Fruit fly (Drosophila melanogaster): ENCODE data around the gene Alp11.

Alp11 gene

DNA sequence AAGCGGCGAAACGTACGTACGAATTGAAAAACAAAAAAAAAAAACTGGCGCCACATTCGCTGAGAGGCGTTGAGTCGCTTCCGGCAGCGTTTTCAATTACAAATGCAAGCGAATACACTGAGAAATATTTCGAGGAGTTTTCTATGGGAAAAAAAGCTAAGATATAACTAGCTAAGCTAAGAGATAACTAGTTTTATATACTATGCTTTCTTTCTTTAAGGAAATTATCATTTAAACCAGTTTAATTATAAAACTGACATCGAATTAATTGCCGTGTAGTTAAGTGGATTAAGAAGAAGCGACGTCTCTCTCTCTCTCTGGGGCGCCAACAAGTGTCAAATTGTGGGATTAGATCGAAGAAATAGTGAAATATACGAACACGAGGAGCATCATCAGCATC lies 27.9 kb downstream of the Alp11 start (continued):
- TF ChIP-seq HLHmδ (GFP tag; optimal IDR thresholded peaks at IDR 0.05) (no peak), Six4 (GFP tag; optimal IDR thresholded peaks at IDR 0.05) (peak; percentile 47), yki (optimal IDR thresholded peaks at IDR 0.05) (no peak), HmgZ (tag; optimal IDR thresholded peaks at IDR 0.05) (no peak), CG2202 (tag; optimal IDR thresholded peaks at IDR 0.05) (no peak), ftz-f1 (GFP tag; optimal IDR thresholded peaks at IDR 0.05) (no peak), CG4820 (GFP tag; optimal IDR thresholded peaks at IDR 0.05) (peak; percentile 61), CG11398 (GFP tag; optimal IDR thresholded peaks at IDR 0.05) (no peak), Sry-δ (GFP tag; optimal IDR thresholded peaks at IDR 0.05) (peak; percentile 24), bab2 (GFP tag; optimal IDR thresholded peaks at IDR 0.05) (peak; percentile 30), sna (GFP tag; IDR thresholded peaks at IDR 0.05; ENCODE audit: partially characterized antibody) (no peak), crp (GFP tag; optimal IDR thresholded peaks at IDR 0.05) (no peak), E2f2 (GFP tag; IDR thresholded peaks at IDR 0.05) (peak; percentile 23; the same call in 1 of the 2 replicates), Fer1 (GFP tag; optimal IDR thresholded peaks at IDR 0.05) (peak; percentile 29), jing (GFP tag; optimal IDR thresholded peaks at IDR 0.05) (peak; percentile 19), gt (GFP tag; IDR thresholded peaks at IDR 0.05) (no peak), NK7.1 (GFP tag; optimal IDR thresholded peaks at IDR 0.05) (peak; percentile 20), pum (GFP tag; optimal IDR thresholded peaks at IDR 0.05) (peak; percentile 28), CG30403 (GFP tag; optimal IDR thresholded peaks at IDR 0.05) (peak; percentile 60), MESR4 (GFP tag; optimal IDR thresholded peaks at IDR 0.05) (no peak), ems (GFP tag; optimal IDR thresholded peaks at IDR 0.05) (peak; percentile 11), CG7928 (GFP tag; optimal IDR thresholded peaks at IDR 0.05) (no peak), bsh (GFP tag; optimal IDR thresholded peaks at IDR 0.05) (peak in 1 of 2 experiments; percentile 78), CG9876 (GFP tag; optimal IDR thresholded peaks at IDR 0.05) (no peak), CG1024 (GFP tag; IDR thresholded peaks at IDR 0.05) (no peak), CG15479 (GFP tag; optimal IDR thresholded peaks at IDR 0.05) (no peak), zf30C (GFP tag; optimal IDR thresholded peaks at IDR 0.05) (no peak), CG4282 (GFP tag; optimal IDR thresholded peaks at IDR 0.05) (no peak), lilli (GFP tag; optimal IDR thresholded peaks at IDR 0.05) (peak; percentile 30), slou (GFP tag; optimal IDR thresholded peaks at IDR 0.05) (no peak), cg (GFP tag; optimal IDR thresholded peaks at IDR 0.05) (no peak), CG17802 (tag; optimal IDR thresholded peaks at IDR 0.05) (no peak), gce (GFP tag; IDR thresholded peaks at IDR 0.05) (no peak), gcm (GFP tag; optimal IDR thresholded peaks at IDR 0.05) (peak; percentile 29), caup (GFP tag; optimal IDR thresholded peaks at IDR 0.05; ENCODE audit: severe bottlenecking) (no peak), zfh2 (GFP tag; optimal IDR thresholded peaks at IDR 0.05) (no peak), CG8359 (GFP tag; optimal IDR thresholded peaks at IDR 0.05; ENCODE audit: borderline replicate concordance) (no peak), Bteb2 (GFP tag; optimal IDR thresholded peaks at IDR 0.05) (peak; percentile 25), CG11504 (tag; optimal IDR thresholded peaks at IDR 0.05) (peak; percentile 81), Myb (GFP tag; optimal IDR thresholded peaks at IDR 0.05) (no peak), CG12391 (tag; optimal IDR thresholded peaks at IDR 0.05) (peak; percentile 73), toy (GFP tag; IDR thresholded peaks at IDR 0.05) (no peak), CG6854 (GFP tag; optimal IDR thresholded peaks at IDR 0.05) (no peak), kah (GFP tag; optimal IDR thresholded peaks at IDR 0.05) (peak; percentile 11), CG4730 (GFP tag; IDR thresholded peaks at IDR 0.05) (0 out of 2 replicates have a peak, but pooled peaks have one; percentile 13), CTCF (GFP tag; optimal IDR thresholded peaks at IDR 0.05) (no peak), CG15601 (tag; optimal IDR thresholded peaks at IDR 0.05) (peak; percentile 26), CG32772 (GFP tag; IDR thresholded peaks at IDR 0.05) (0 out of 2 replicates have a peak, but pooled peaks have one; percentile 50), CG12942 (GFP tag; optimal IDR thresholded peaks at IDR 0.05) (peak; percentile 35), Rx (GFP tag; IDR thresholded peaks at IDR 0.05) (no peak), ato (GFP tag; IDR thresholded peaks at IDR 0.05; ENCODE audit: partially characterized antibody) (no peak), Oli (tag; optimal IDR thresholded peaks at IDR 0.05) (peak; percentile 72)

Data from whole organism, embryonic.